Fruit fly (Drosophila melanogaster) whole organism, embryonic: ENCODE measurements around the gene Ste12DOR.

Source experiments
- Asciz ChIP-seq: fragments of 200-800 bp; sonication (Bioruptor generic); optimal IDR thresholded peaks from 2 replicates; lab custom pipeline; 2017; ENCODE audit warnings: missing biosample characterization, mild to moderate bottlenecking, missing genetic modification characterization, missing genetic modification reagents
- Bdp1 ChIP-seq: fragments of 200-800 bp; sonication (Bioruptor generic); optimal IDR thresholded peaks from 3 replicates; lab custom pipeline; 2016; ENCODE audit warnings: missing biosample characterization, missing genetic modification characterization
- CG10321 ChIP-seq: fragments of 200-800 bp; sonication (Bioruptor generic); IDR thresholded peaks from 2 replicates; pipeline ENCODE4 v1.3.6; 2022; ENCODE audit warnings: missing biosample characterization, missing genetic modification characterization
- CG10959 ChIP-seq: fragments of 200-800 bp; sonication (Bioruptor generic); IDR thresholded peaks from 2 replicates; pipeline ENCODE4 v1.3.6; 2022; ENCODE audit warnings: missing biosample characterization, missing genetic modification characterization
- CG11398 ChIP-seq: fragments of 200-800 bp; sonication (Bioruptor generic); optimal IDR thresholded peaks from 2 replicates; lab custom pipeline; 2016; ENCODE audit warnings: missing biosample characterization, missing genetic modification characterization
- CG13775 ChIP-seq: fragments of 200-800 bp; sonication (Bioruptor generic); optimal IDR thresholded peaks from 3 replicates; lab custom pipeline; 2017; ENCODE audit warnings: missing biosample characterization, mild to moderate bottlenecking, missing genetic modification characterization
- CG13894 ChIP-seq: fragments of 200-800 bp; sonication (Bioruptor generic); optimal IDR thresholded peaks from 3 replicates; lab custom pipeline; 2018; ENCODE audit warnings: missing biosample characterization, mild to moderate bottlenecking, missing genetic modification characterization, moderate library complexity
- CG14014 ChIP-seq: fragments of 200-800 bp; sonication (Bioruptor generic); IDR thresholded peaks from 2 replicates; pipeline ENCODE4 v1.3.6; 2022; ENCODE audit warnings: missing biosample characterization, missing genetic modification characterization
- CG14710 ChIP-seq: fragments of 200-800 bp; sonication (Bioruptor generic); optimal IDR thresholded peaks from 3 replicates; lab custom pipeline; 2019; ENCODE audit warnings: missing biosample characterization, mild to moderate bottlenecking, missing genetic modification characterization, moderate library complexity
- CG16815 ChIP-seq: fragments of 200-800 bp; sonication (Bioruptor generic); optimal IDR thresholded peaks from 3 replicates; lab custom pipeline; 2017; ENCODE audit warnings: missing biosample characterization, mild to moderate bottlenecking, missing genetic modification characterization
- CG16863 ChIP-seq: fragments of 200-800 bp; sonication (Bioruptor generic); optimal IDR thresholded peaks from 3 replicates; lab custom pipeline; 2016; ENCODE audit warnings: missing biosample characterization, missing genetic modification characterization
- CG1792 ChIP-seq: fragments of 200-800 bp; sonication (Bioruptor generic); optimal IDR thresholded peaks from 2 replicates; lab custom pipeline; 2016; ENCODE audit warnings: missing biosample characterization, missing genetic modification characterization
- CG30431 ChIP-seq: fragments of 200-800 bp; sonication (Bioruptor generic); optimal IDR thresholded peaks from 2 replicates; lab custom pipeline; 2017; ENCODE audit warnings: missing biosample characterization, missing genetic modification characterization
- CG34376 ChIP-seq: fragments of 200-800 bp; sonication (Bioruptor generic); optimal IDR thresholded peaks from 2 replicates; lab custom pipeline; 2018; ENCODE audit warnings: missing biosample characterization, mild to moderate bottlenecking, missing genetic modification characterization
- CG4617 ChIP-seq: fragments of 200-800 bp; sonication (Bioruptor generic); optimal IDR thresholded peaks from 3 replicates; lab custom pipeline; 2016; ENCODE audit warnings: missing biosample characterization, missing genetic modification characterization, borderline replicate concordance
- CG9609 ChIP-seq: fragments of 200-800 bp; sonication (Bioruptor generic); optimal IDR thresholded peaks from 3 replicates; lab custom pipeline; 2016; ENCODE audit warnings: missing biosample characterization, missing genetic modification characterization
- CG9797 ChIP-seq: fragments of 200-800 bp; sonication (Bioruptor generic); optimal IDR thresholded peaks from 3 replicates; lab custom pipeline; 2018; ENCODE audit warnings: missing biosample characterization, mild to moderate bottlenecking, missing genetic modification characterization
- Dbx ChIP-seq: fragments of 200-800 bp; sonication (Bioruptor generic); IDR thresholded peaks from 3 replicates; pipeline ENCODE4 v1.3.6; 2022; ENCODE audit warnings: missing biosample characterization, missing genetic modification characterization
- Dref ChIP-seq: fragments of 200-800 bp; sonication (Bioruptor generic); IDR thresholded peaks from 2 replicates; pipeline ENCODE4 v1.3.6; 2022; ENCODE audit warnings: missing biosample characterization, missing genetic modification characterization
- Drgx ChIP-seq: fragments of 200-800 bp; sonication (Bioruptor generic); IDR thresholded peaks from 2 replicates; pipeline ENCODE4 v1.3.6; 2022; ENCODE audit warnings: missing biosample characterization, missing genetic modification characterization
- E2f2 ChIP-seq: fragments of 200-800 bp; sonication (Bioruptor generic); IDR thresholded peaks from 2 replicates; pipeline ENCODE4 v1.3.6; 2022; ENCODE audit warnings: missing biosample characterization, missing genetic modification characterization
- HLH54F ChIP-seq: fragments of 200-800 bp; sonication (Bioruptor generic); optimal IDR thresholded peaks from 3 replicates; lab custom pipeline; 2016; ENCODE audit warnings: missing biosample characterization, missing genetic modification characterization
- Kr ChIP-seq: fragments of 200-800 bp; sonication (Bioruptor generic); optimal IDR thresholded peaks from 2 replicates; lab custom pipeline; 2017; ENCODE audit warnings: missing biosample characterization, mild to moderate bottlenecking, missing genetic modification characterization
- Myb ChIP-seq: fragments of 200-800 bp; sonication (Bioruptor generic); optimal IDR thresholded peaks from 2 replicates; lab custom pipeline; 2016; ENCODE audit warnings: missing biosample characterization, missing genetic modification characterization
- NC2α ChIP-seq: fragments of 200-800 bp; sonication (Bioruptor generic); optimal IDR thresholded peaks from 2 replicates; lab custom pipeline; 2016; ENCODE audit warnings: missing biosample characterization, missing genetic modification characterization
- Side ChIP-seq: fragments of 200-800 bp; sonication (Bioruptor generic); optimal IDR thresholded peaks from 2 replicates; lab custom pipeline; 2016; ENCODE audit warnings: missing biosample characterization, missing genetic modification characterization
- Ssrp ChIP-seq: fragments of 200-800 bp; sonication (Bioruptor generic); optimal IDR thresholded peaks from 2 replicates; lab custom pipeline; 2018; ENCODE audit warnings: missing biosample characterization, mild to moderate bottlenecking, missing genetic modification characterization, moderate library complexity
- Usf ChIP-seq: fragments of 200-800 bp; sonication (Bioruptor generic); optimal IDR thresholded peaks from 2 replicates; lab custom pipeline; 2017; ENCODE audit warnings: missing genotype, missing biosample characterization, missing genetic modification characterization
- abd-A ChIP-seq: fragments of 200-800 bp; sonication (Bioruptor generic); optimal IDR thresholded peaks from 3 replicates; lab custom pipeline; 2019; ENCODE audit warnings: missing biosample characterization, mild to moderate bottlenecking, missing genetic modification characterization, moderate library complexity
- al ChIP-seq: fragments of 200-800 bp; sonication (Bioruptor generic); IDR thresholded peaks from 2 replicates; pipeline ENCODE4 v1.3.6; 2022; ENCODE audit warnings: missing biosample characterization, missing genetic modification characterization
- ap ChIP-seq: fragments of 200-800 bp; sonication (Bioruptor generic); IDR thresholded peaks from 2 replicates; pipeline ENCODE4 v1.3.6; 2022; ENCODE audit warnings: missing biosample characterization, missing genetic modification characterization
- ara ChIP-seq: fragments of 200-800 bp; sonication (Bioruptor generic); IDR thresholded peaks from 2 replicates; pipeline ENCODE4 v1.3.6; 2022; ENCODE audit warnings: missing biosample characterization, missing genetic modification characterization
- bbx ChIP-seq: fragments of 200-800 bp; sonication (Bioruptor generic); IDR thresholded peaks from 2 replicates; pipeline ENCODE4 v1.3.6; 2022; ENCODE audit warnings: missing biosample characterization, missing genetic modification characterization; ENCODE audit not compliant: partially characterized antibody
- cg ChIP-seq: fragments of 200-800 bp; sonication (Bioruptor generic); optimal IDR thresholded peaks from 3 replicates; lab custom pipeline; 2019; ENCODE audit warnings: missing biosample characterization, mild to moderate bottlenecking, missing genetic modification characterization, moderate library complexity
- crc ChIP-seq: fragments of 200-800 bp; sonication (Bioruptor generic); optimal IDR thresholded peaks from 2 replicates; lab custom pipeline; 2016; ENCODE audit warnings: missing biosample characterization, missing genetic modification characterization
- da ChIP-seq: fragments of 200-800 bp; sonication (Bioruptor generic); optimal IDR thresholded peaks from 2 replicates; lab custom pipeline; 2016; ENCODE audit warnings: missing biosample characterization, missing genetic modification characterization
- emc ChIP-seq: fragments of 200-800 bp; sonication (Bioruptor generic); optimal IDR thresholded peaks from 2 replicates; lab custom pipeline; 2016; ENCODE audit warnings: missing biosample characterization, missing genetic modification characterization
- en ChIP-seq: fragments of 200-800 bp; sonication (Bioruptor generic); optimal IDR thresholded peaks from 2 replicates; lab custom pipeline; 2016; ENCODE audit warnings: missing biosample characterization, missing genetic modification characterization
- fd102C ChIP-seq: fragments of 200-800 bp; sonication (Bioruptor generic); optimal IDR thresholded peaks from 2 replicates; lab custom pipeline; 2018; ENCODE audit warnings: missing biosample characterization, mild to moderate bottlenecking, missing genetic modification characterization, moderate library complexity
- fu2 ChIP-seq: fragments of 200-800 bp; sonication (Bioruptor generic); optimal IDR thresholded peaks from 2 replicates; lab custom pipeline; 2016; ENCODE audit warnings: missing biosample characterization, missing genetic modification characterization
- gro ChIP-seq: fragments of 200-800 bp; sonication (Bioruptor generic); optimal IDR thresholded peaks from 2 replicates; lab custom pipeline; 2016; ENCODE audit warnings: missing biosample characterization, missing genetic modification characterization
- odd ChIP-seq: fragments of 200-800 bp; sonication (Bioruptor generic); optimal IDR thresholded peaks from 2 replicates; lab custom pipeline; 2017; ENCODE audit warnings: missing biosample characterization, mild to moderate bottlenecking, missing genetic modification characterization
- p53 ChIP-seq: fragments of 200-800 bp; sonication (Bioruptor generic); optimal IDR thresholded peaks from 2 replicates; lab custom pipeline; 2016; ENCODE audit warnings: missing biosample characterization, missing genetic modification characterization
- pan ChIP-seq, 4 experiments: fragments of >200 bp in 3 of 4; fragments of 200-800 bp in 1 of 4; sonication (Bioruptor generic) in 1 of 4; optimal IDR thresholded peaks in 3 of 4; IDR thresholded peaks in 1 of 4; 2 replicates each; pipeline versions ENCODE4 v1.3.6 to Lab custom; 2017 to 2022; ENCODE audit warnings: missing biosample characterization in 2 of 4, missing genetic modification characterization in 2 of 4, mixed read lengths in 1 of 4
- peb ChIP-seq: fragments of 200-800 bp; sonication (Bioruptor generic); IDR thresholded peaks from 2 replicates; pipeline ENCODE4 v1.3.6; 2022; ENCODE audit warnings: missing biosample characterization, missing genetic modification characterization
- rib ChIP-seq: fragments of 200-800 bp; sonication (Bioruptor generic); IDR thresholded peaks from 2 replicates; pipeline ENCODE4 v1.3.6; 2022; ENCODE audit warnings: missing biosample characterization, missing genetic modification characterization
- ttk ChIP-seq: fragments of 200-800 bp; sonication (Bioruptor generic); IDR thresholded peaks from 2 replicates; pipeline ENCODE4 v2.1.2; 2022; ENCODE audit warnings: missing biosample characterization, missing genetic modification characterization
- tx ChIP-seq: fragments of 200-800 bp; sonication (Bioruptor generic); optimal IDR thresholded peaks from 2 replicates; lab custom pipeline; 2016; ENCODE audit warnings: missing biosample characterization, missing genetic modification characterization
- wdn ChIP-seq: fragments of 200-800 bp; sonication (Bioruptor generic); IDR thresholded peaks from 2 replicates; pipeline ENCODE4 v1.3.6; 2022; ENCODE audit warnings: missing biosample characterization, missing genetic modification characterization

Ste12DOR gene

dm6 chrX:13995977-13996723, 3.9 kb upstream of the Ste12DOR start, which contains the start of gene ben (continued):
- TF ChIP-seq crc (GFP tag; lab: Kevin White, UChicago) (peak; percentile 54), ttk (GFP tag; lab: Robert Waterston, UW) (peak; percentile 69; the same call in 1 of the 2 replicates), bbx (no peak), gro (GFP tag; lab: Kevin White, UChicago) (peak; percentile 79), wdn (GFP tag; lab: Robert Waterston, UW) (peak; percentile 63; the same call in 1 of the 2 replicates), Ssrp (tag; lab: Kevin White, UChicago) (no peak), CG13775 (GFP tag; lab: Kevin White, UChicago) (peak; percentile 90), Dbx (GFP tag; lab: Robert Waterston, UW) (peak; percentile 73), Usf (GFP tag; lab: Kevin White, UChicago) (peak; percentile 84), Drgx (GFP tag; lab: Robert Waterston, UW) (peak; percentile 55; the same call in 1 of the 2 replicates), Kr (GFP tag; lab: Kevin White, UChicago) (no peak), HLH54F (GFP tag; lab: Kevin White, UChicago) (peak; percentile 85), E2f2 (GFP tag; lab: Robert Waterston, UW) (peak; percentile 83), CG14014 (GFP tag; lab: Robert Waterston, UW) (peak; percentile 85), peb (GFP tag; lab: Robert Waterston, UW) (peak; percentile 63), pan (optimal IDR thresholded peaks at IDR 0.05; lab: Kevin White, UChicago) (no peak), pan (GFP tag; optimal IDR thresholded peaks at IDR 0.05 in 1 of 2, IDR thresholded peaks at IDR 0.05 in 1 of 2) (peak in 1 of 2 experiments; percentile 77), abd-A (tag; lab: Kevin White, UChicago) (peak; percentile 34), Asciz (GFP tag; lab: Kevin White, UChicago) (peak; percentile 60), rib (GFP tag; lab: Robert Waterston, UW) (peak; percentile 44; the same call in 1 of the 2 replicates), CG16815 (GFP tag; lab: Kevin White, UChicago) (peak; percentile 88), da (GFP tag; lab: Kevin White, UChicago) (peak; percentile 37), ara (GFP tag; lab: Robert Waterston, UW) (peak; percentile 66), p53 (GFP tag; lab: Kevin White, UChicago) (peak; percentile 76), CG9797 (GFP tag; lab: Kevin White, UChicago) (peak; percentile 33), CG11398 (GFP tag; lab: Kevin White, UChicago) (peak; percentile 58), CG1792 (peak; percentile 39), emc (peak; percentile 55), CG9609 (peak; percentile 76), fd102C (GFP tag; lab: Kevin White, UChicago) (peak; percentile 3), Myb (peak; percentile 61), CG16863 (peak; percentile 78), fu2 (GFP tag; lab: Kevin White, UChicago) (peak; percentile 82), tx (GFP tag; lab: Kevin White, UChicago) (peak; percentile 80), CG4617 (peak; percentile 79), CG14710 (tag; lab: Kevin White, UChicago) (peak; percentile 87), odd (GFP tag; lab: Kevin White, UChicago) (peak; percentile 60), CG13894 (tag; lab: Kevin White, UChicago) (no peak), al (GFP tag; lab: Robert Waterston, UW) (peak; percentile 59), CG34376 (peak; percentile 57), CG10321 (GFP tag; lab: Robert Waterston, UW) (peak; percentile 53; the same call in 1 of the 2 replicates), CG30431 (GFP tag; lab: Kevin White, UChicago) (peak; percentile 86), en (no peak), Side (GFP tag; lab: Kevin White, UChicago) (peak; percentile 44), CG10959 (peak; percentile 50; the same call in 1 of the 2 replicates), NC2α (peak; percentile 49), Dref (no peak; the same call in 1 of the 2 replicates), cg (GFP tag; lab: Kevin White, UChicago) (peak; percentile 89), ap (GFP tag; lab: Robert Waterston, UW) (0 out of 2 replicates have a peak, but pooled peaks have one; percentile 51), Bdp1 (GFP tag; lab: Kevin White, UChicago) (peak; percentile 76)
